Worm (Caenorhabditis elegans) whole organism, young adult: Measurements from ENCODE around the gene Y45F10C.2.
A peak's percentile ranks its signal among the peaks of the same experiment; 100 is the strongest.

Experiments used
- B0336.3 ChIP-seq: fragments of 200-800 bp; sonication (Bioruptor generic); IDR thresholded peaks from 2 replicates; pipeline ENCODE4 v1.3.6; 2022; ENCODE audit warnings: missing genetic modification characterization, missing compliant biosample characterization
- F10E7.11 ChIP-seq: sonication (generic microtip); optimal IDR thresholded peaks from 2 replicates; lab custom pipeline; 2017; ENCODE audit warnings: mild to moderate bottlenecking, missing genetic modification characterization, moderate library complexity, missing compliant biosample characterization
- F22D6.2 ChIP-seq: sonication (generic microtip); optimal IDR thresholded peaks from 2 replicates; lab custom pipeline; 2016; ENCODE audit warnings: mild to moderate bottlenecking, missing genetic modification characterization, missing compliant biosample characterization
- F39B2.1 ChIP-seq: fragments of 200-800 bp; sonication (Bioruptor generic); IDR thresholded peaks from 2 replicates; pipeline ENCODE4 v1.3.6; 2022; ENCODE audit warnings: missing genetic modification reagents, missing genetic modification characterization, missing compliant biosample characterization
- F52B5.7 ChIP-seq: sonication (generic microtip); optimal IDR thresholded peaks from 2 replicates; lab custom pipeline; 2016; ENCODE audit warnings: mild to moderate bottlenecking, missing genetic modification characterization, missing compliant biosample characterization
- F57A8.1 ChIP-seq: fragments of 200-800 bp; sonication (Bioruptor generic); optimal IDR thresholded peaks from 2 replicates; lab custom pipeline; 2018; ENCODE audit warnings: mild to moderate bottlenecking, missing genetic modification characterization, moderate library complexity, missing compliant biosample characterization
- K11D2.4 ChIP-seq: fragments of 200-800 bp; sonication (Bioruptor generic); IDR thresholded peaks from 2 replicates; pipeline ENCODE4 v1.3.6; 2022; ENCODE audit warnings: missing genetic modification reagents, missing genetic modification characterization, missing compliant biosample characterization
- K12H6.12 ChIP-seq: fragments of 200-800 bp; sonication (Bioruptor generic); optimal IDR thresholded peaks from 2 replicates; lab custom pipeline; 2018; ENCODE audit warnings: mild to moderate bottlenecking, missing genetic modification characterization, missing compliant biosample characterization
- T07F8.4 ChIP-seq: sonication (generic microtip); optimal IDR thresholded peaks from 2 replicates; lab custom pipeline; 2016; ENCODE audit warnings: mild to moderate bottlenecking, missing genetic modification characterization, moderate library complexity, missing compliant biosample characterization
- Y53G8AR.9 ChIP-seq: fragments of 200-800 bp; sonication (Bioruptor generic); conservative IDR thresholded peaks from 2 replicates; pipeline ENCODE4 v1.3.6; 2022; ENCODE audit warnings: missing genetic modification reagents, missing genetic modification characterization, missing compliant biosample characterization
- akir-1 ChIP-seq: fragments of 200-800 bp; sonication (Bioruptor generic); optimal IDR thresholded peaks from 2 replicates; lab custom pipeline; 2018; ENCODE audit warnings: mild to moderate bottlenecking, missing genetic modification characterization, moderate library complexity, missing compliant biosample characterization
- ama-1 ChIP-seq, 3 experiments: fragments of 150-350 bp in 1 of 3; sonication (generic microtip) in 2 of 3; optimal IDR thresholded peaks; 2 replicates each; lab custom pipeline; 2014 to 2018; ENCODE audit warnings: missing biosample characterization in 2 of 3, missing genetic modification characterization in 2 of 3, missing genetic modification reagents in 2 of 3
- athp-1 ChIP-seq: sonication (generic microtip); optimal IDR thresholded peaks from 2 replicates; lab custom pipeline; 2017; ENCODE audit warnings: mild to moderate bottlenecking, missing genetic modification characterization, missing compliant biosample characterization
- cebp-1 ChIP-seq, 2 experiments: fragments of 200-800 bp in 1 of 2; sonication (Bioruptor generic) in 1 of 2; sonication (generic microtip) in 1 of 2; IDR thresholded peaks in 1 of 2; optimal IDR thresholded peaks in 1 of 2; 2 replicates each; pipeline versions ENCODE4 v1.3.6 to Lab custom; 2017 to 2022; ENCODE audit warnings: missing compliant biosample characterization in 2 of 2, missing genetic modification characterization in 2 of 2, mild to moderate bottlenecking in 1 of 2, missing genetic modification reagents in 1 of 2, moderate library complexity in 1 of 2
- ceh-40 ChIP-seq: fragments of 200-800 bp; sonication (Bioruptor generic); IDR thresholded peaks from 2 replicates; pipeline ENCODE4 v1.3.6; 2022; ENCODE audit warnings: missing genetic modification characterization, missing compliant biosample characterization
- ceh-58 ChIP-seq: fragments of 200-800 bp; sonication (Bioruptor generic); IDR thresholded peaks from 2 replicates; pipeline ENCODE4 v1.3.6; 2022; ENCODE audit warnings: missing genetic modification characterization, missing compliant biosample characterization
- die-1 ChIP-seq: sonication (generic microtip); optimal IDR thresholded peaks from 2 replicates; lab custom pipeline; 2016; ENCODE audit warnings: missing genotype, mild to moderate bottlenecking, missing genetic modification characterization, missing compliant biosample characterization
- dpff-1 ChIP-seq: sonication (generic microtip); optimal IDR thresholded peaks from 2 replicates; lab custom pipeline; 2017; ENCODE audit warnings: mild to moderate bottlenecking, missing genetic modification characterization, missing compliant biosample characterization
- egl-44 ChIP-seq: fragments of 200-800 bp; sonication (Bioruptor generic); IDR thresholded peaks from 2 replicates; pipeline ENCODE4 v1.3.6; 2022; ENCODE audit warnings: missing genetic modification reagents, missing genetic modification characterization, missing compliant biosample characterization
- egrh-3 ChIP-seq: fragments of 200-800 bp; sonication (Bioruptor generic); IDR thresholded peaks from 2 replicates; pipeline ENCODE4 v1.3.6; 2022; ENCODE audit warnings: missing genetic modification reagents, missing genetic modification characterization, missing compliant biosample characterization
- ekl-4 ChIP-seq: fragments of 200-800 bp; sonication (Bioruptor generic); IDR thresholded peaks from 2 replicates; pipeline ENCODE4 v1.3.6; 2022; ENCODE audit warnings: missing genetic modification reagents, missing genetic modification characterization, missing compliant biosample characterization
- fkh-3 ChIP-seq: sonication (generic microtip); optimal IDR thresholded peaks from 2 replicates; lab custom pipeline; 2016; ENCODE audit warnings: mild to moderate bottlenecking, missing genetic modification characterization, missing compliant biosample characterization
- let-526 ChIP-seq: fragments of 200-800 bp; sonication (Bioruptor generic); IDR thresholded peaks from 2 replicates; pipeline ENCODE4 v1.3.6; 2022; ENCODE audit warnings: missing genetic modification reagents, missing genetic modification characterization, missing compliant biosample characterization
- lsl-1 ChIP-seq: fragments of 200-800 bp; sonication (Bioruptor generic); optimal IDR thresholded peaks from 2 replicates; lab custom pipeline; 2018; ENCODE audit warnings: mild to moderate bottlenecking, missing genetic modification characterization, moderate library complexity, missing compliant biosample characterization
- madf-8 ChIP-seq: fragments of 200-800 bp; sonication (Bioruptor generic); conservative IDR thresholded peaks from 2 replicates; pipeline ENCODE4 v1.3.6; 2022; ENCODE audit warnings: missing genetic modification reagents, missing genetic modification characterization, missing compliant biosample characterization
- mcd-1 ChIP-seq: fragments of 200-800 bp; sonication (Bioruptor generic); IDR thresholded peaks from 2 replicates; pipeline ENCODE4 v1.3.6; 2022; ENCODE audit warnings: missing genetic modification reagents, missing genetic modification characterization, missing compliant biosample characterization
- nfya-1 ChIP-seq: sonication (generic microtip); optimal IDR thresholded peaks from 2 replicates; lab custom pipeline; 2017; ENCODE audit warnings: antibody characterized with exemption, missing compliant biosample characterization, missing genetic modification characterization, borderline replicate concordance; ENCODE audit not compliant: insufficient read depth
- nhr-120 ChIP-seq: fragments of 200-800 bp; sonication (Bioruptor generic); IDR thresholded peaks from 2 replicates; pipeline ENCODE4 v1.3.6; 2022; ENCODE audit warnings: missing genetic modification characterization, missing compliant biosample characterization
- nhr-179 ChIP-seq: sonication (generic microtip); optimal IDR thresholded peaks from 2 replicates; lab custom pipeline; 2016; ENCODE audit warnings: mild to moderate bottlenecking, missing genetic modification characterization, missing compliant biosample characterization
- nhr-80 ChIP-seq: sonication (generic microtip); optimal IDR thresholded peaks from 2 replicates; lab custom pipeline; 2016; ENCODE audit warnings: missing genetic modification characterization, missing compliant biosample characterization
- repo-1 ChIP-seq: sonication (generic microtip); optimal IDR thresholded peaks from 2 replicates; lab custom pipeline; 2017; ENCODE audit warnings: mild to moderate bottlenecking, missing genetic modification characterization, missing compliant biosample characterization
- snpc-1.3 ChIP-seq: sonication (generic microtip); optimal IDR thresholded peaks from 2 replicates; lab custom pipeline; 2017; ENCODE audit warnings: missing genetic modification characterization, mild to moderate bottlenecking, missing compliant biosample characterization, antibody characterized with exemption, moderate library complexity, missing genotype, missing genetic modification reagents; ENCODE audit not compliant: insufficient read depth
- snpc-3.4 ChIP-seq: sonication (generic microtip); optimal IDR thresholded peaks from 2 replicates; lab custom pipeline; 2017; ENCODE audit warnings: missing genetic modification characterization, mild to moderate bottlenecking, missing compliant biosample characterization, antibody characterized with exemption, moderate library complexity, missing genotype, missing genetic modification reagents
- snpc-4 ChIP-seq, 5 experiments: fragments of 150-350 bp in 1 of 5; sonication (generic microtip) in 4 of 5; optimal IDR thresholded peaks; 2 replicates each; lab custom pipeline; 2014 to 2018; ENCODE audit warnings: missing genetic modification characterization in 5 of 5, missing biosample characterization in 3 of 5, antibody characterized with exemption in 2 of 5, mild to moderate bottlenecking in 2 of 5, missing compliant biosample characterization in 2 of 5, missing genotype in 2 of 5, moderate library complexity in 2 of 5, missing genetic modification reagents in 1 of 5
- tlf-1 ChIP-seq: fragments of 200-800 bp; sonication (Bioruptor generic); optimal IDR thresholded peaks from 2 replicates; lab custom pipeline; 2018; ENCODE audit warnings: mild to moderate bottlenecking, missing genetic modification characterization, missing compliant biosample characterization
- xnd-1 ChIP-seq: sonication (generic microtip); optimal IDR thresholded peaks from 2 replicates; lab custom pipeline; 2016; ENCODE audit warnings: missing genotype, missing genetic modification reagents, missing genetic modification characterization, missing compliant biosample characterization
- ztf-22 ChIP-seq: fragments of 200-800 bp; sonication (Bioruptor generic); optimal IDR thresholded peaks from 2 replicates; lab custom pipeline; 2018; ENCODE audit warnings: mild to moderate bottlenecking, missing genetic modification characterization, moderate library complexity, missing compliant biosample characterization

The Y45F10C.2 gene

ce11 chrIV:13645823-13646222, 16.6 kb downstream of the Y45F10C.2 start, which contains the start of gene srz-29:
Gene srz-29 (minus strand): TSS chrIV:13645923.
- no peak for TF ChIP-seq egl-44 (GFP tag; lab: Robert Waterston, UW)
- no peak for TF ChIP-seq egrh-3
- TF ChIP-seq athp-1 = no peak
- no peak for TF ChIP-seq B0336.3 (GFP tag; lab: Robert Waterston, UW)
- TF ChIP-seq F10E7.11 (tag; lab: Kevin White, UChicago) = no peak
- TF ChIP-seq madf-8 (GFP tag; lab: Robert Waterston, UW) = no peak
- TF ChIP-seq snpc-3.4 = no peak
- no peak for TF ChIP-seq repo-1 (tag; lab: Kevin White, UChicago)

ce11 chrIV:13639027-13639426, 23.4 kb downstream of the Y45F10C.2 start, which contains the start of gene ugt-22:
Gene ugt-22 (plus strand): TSS chrIV:13639260.
- TF ChIP-seq lsl-1 (GFP tag; lab: Kevin White, UChicago) = no peak
- no peak for TF ChIP-seq Y53G8AR.9 (GFP tag; lab: Robert Waterston, UW)
- TF ChIP-seq nhr-80 (tag; lab: Kevin White, UChicago) = peak; percentile 50
- no peak for TF ChIP-seq ceh-40 (GFP tag; lab: Robert Waterston, UW)
- no peak for TF ChIP-seq let-526
- TF ChIP-seq nfya-1 (tag; lab: Kevin White, UChicago) = no peak
- no peak for TF ChIP-seq mcd-1 (GFP tag; lab: Robert Waterston, UW)
- TF ChIP-seq F39B2.1 = no peak
- TF ChIP-seq dpff-1 (tag; lab: Kevin White, UChicago) = no peak

ce11 chrIV:13636975-13637374, 25.5 kb downstream of the Y45F10C.2 start, which contains the start of gene C08F11.7:
Gene C08F11.7 (plus strand): TSS chrIV:13637275.
- TF ChIP-seq snpc-4 (GFP tag; optimal IDR thresholded peaks at IDR 0.05; lab: Kevin White, UChicago) = no peak
- peak in 1 of 4 experiments; percentile 68 for TF ChIP-seq snpc-4 (tag; optimal IDR thresholded peaks at IDR 0.05; lab: Kevin White, UChicago)
- TF ChIP-seq akir-1 (GFP tag; lab: Kevin White, UChicago) = no peak
- no peak for TF ChIP-seq ceh-58 (GFP tag; lab: Robert Waterston, UW)

- TF ChIP-seq ekl-4 (no peak), cebp-1 (GFP tag; IDR thresholded peaks at IDR 0.05; lab: Robert Waterston, UW) (peak; percentile 81; the same call in 1 of the 2 replicates), cebp-1 (tag; optimal IDR thresholded peaks at IDR 0.05; lab: Kevin White, UChicago) (no peak), snpc-1.3 (tag; lab: Kevin White, UChicago) (no peak)
Measured at ce11 chrIV:13633165-13633564, 29.3 kb downstream of the Y45F10C.2 start, which contains the start of gene fbxa-98. Gene fbxa-98 (plus strand): TSS chrIV:13633407.

- no peak for TF ChIP-seq K12H6.12 (tag; lab: Kevin White, UChicago)
- no peak for TF ChIP-seq F22D6.2 (tag; lab: Kevin White, UChicago)
- TF ChIP-seq, all 124 proteins: peak for 0
Measured at ce11 chrIV:13632613-13633012, 29.9 kb downstream of the Y45F10C.2 start.

ce11 chrIV:13626469-13626868, 36.0 kb downstream of the Y45F10C.2 start, which contains the start of gene sru-21:
Gene sru-21 (plus strand): TSS chrIV:13626769.
- TF ChIP-seq nhr-120 (GFP tag; lab: Robert Waterston, UW) = no peak
- no peak for TF ChIP-seq T07F8.4 (tag; lab: Kevin White, UChicago)
- TF ChIP-seq K11D2.4 (GFP tag; lab: Robert Waterston, UW) = no peak
- no peak for TF ChIP-seq F52B5.7
- no peak for TF ChIP-seq die-1
- no peak for TF ChIP-seq ama-1 (optimal IDR thresholded peaks at IDR 0.05; lab: Kevin White, UChicago)
- no peak for TF ChIP-seq ama-1 (GFP tag; optimal IDR thresholded peaks at IDR 0.05; lab: Kevin White, UChicago)
- no peak for TF ChIP-seq F57A8.1 (GFP tag; lab: Kevin White, UChicago)
- TF ChIP-seq fkh-3 (tag; lab: Kevin White, UChicago) = no peak
- TF ChIP-seq nhr-179 = no peak
- no peak for TF ChIP-seq tlf-1
- TF ChIP-seq nhr-80 (tag; lab: Kevin White, UChicago) = no peak
- no peak for TF ChIP-seq ztf-22
- no peak for TF ChIP-seq ceh-58 (GFP tag; lab: Robert Waterston, UW)
- no peak for TF ChIP-seq xnd-1
